Fruit fly (Drosophila melanogaster): ENCODE measurements around the gene CG11975.

The CG11975 gene

DNA sequence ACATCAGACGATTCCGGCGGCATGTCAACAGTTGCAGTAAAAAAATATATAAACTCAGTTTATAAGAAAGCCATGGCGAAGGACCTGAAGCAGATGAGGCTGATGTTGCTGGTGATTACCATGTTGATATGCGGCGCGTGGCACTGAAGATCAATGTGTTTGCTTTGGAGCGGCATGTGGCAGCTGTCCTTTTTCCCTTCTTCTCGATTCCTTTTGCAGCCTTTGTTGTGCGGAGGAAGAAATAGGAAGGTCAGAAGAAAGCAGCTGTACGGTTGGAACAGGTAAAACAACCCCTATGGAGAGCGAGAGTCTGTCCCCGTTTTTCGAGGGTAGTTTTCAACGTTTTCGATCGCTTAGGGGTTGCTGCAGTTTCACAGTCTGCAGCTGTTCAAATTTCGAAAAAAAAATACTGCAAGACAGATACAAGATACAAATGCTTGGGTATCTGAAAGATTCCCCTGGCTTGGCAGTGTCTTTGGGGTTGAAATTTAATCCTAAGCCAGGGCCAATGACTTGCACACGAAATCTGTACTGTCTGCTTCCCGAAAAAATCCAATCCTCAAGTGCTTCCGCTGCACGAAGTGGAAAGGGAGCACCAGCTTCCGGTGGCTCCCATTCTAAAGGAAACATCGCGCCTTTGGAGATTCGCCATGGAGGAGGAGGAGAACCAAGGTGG lies 31.9 kb downstream of the CG11975 start:
- no peak for TF ChIP-seq noc (tag; optimal IDR thresholded peaks at IDR 0.05)

- no peak for TF ChIP-seq noc (tag; optimal IDR thresholded peaks at IDR 0.05)
Measured at dm6 chr3R:9027082-9027481, 34.0 kb downstream of the CG11975 start.

- TF ChIP-seq noc (tag; optimal IDR thresholded peaks at IDR 0.05): no peak
Measured at dm6 chr3R:9028690-9029089, 35.6 kb downstream of the CG11975 start.

DNA sequence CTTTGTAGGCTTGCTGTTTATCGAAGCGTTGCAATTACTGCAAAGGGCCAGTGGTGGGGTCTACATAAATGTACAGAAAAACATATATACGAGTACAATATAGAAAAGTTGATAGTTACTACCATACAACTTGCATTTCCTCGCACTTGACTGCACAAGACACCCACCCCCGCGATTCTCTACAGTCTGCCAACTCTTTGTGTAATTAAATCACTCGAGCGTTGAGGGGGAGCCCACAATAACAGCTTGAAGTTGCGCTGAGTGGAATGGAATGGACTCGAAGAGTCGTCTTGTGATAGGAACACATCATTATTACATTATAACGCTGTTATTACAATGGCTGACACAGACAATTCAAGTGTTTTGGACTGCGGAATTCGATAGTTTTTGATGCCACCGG lies 36.4 kb downstream of the CG11975 start:
- TF ChIP-seq noc (tag; optimal IDR thresholded peaks at IDR 0.05): no peak

dm6 chr3R:9030006-9030749 lies 37.1 kb downstream of the CG11975 start:
- no peak for TF ChIP-seq noc (tag; optimal IDR thresholded peaks at IDR 0.05)

- TF ChIP-seq noc (tag; optimal IDR thresholded peaks at IDR 0.05): no peak
Measured at dm6 chr3R:9030750-9031128, 37.7 kb downstream of the CG11975 start.

DNA sequence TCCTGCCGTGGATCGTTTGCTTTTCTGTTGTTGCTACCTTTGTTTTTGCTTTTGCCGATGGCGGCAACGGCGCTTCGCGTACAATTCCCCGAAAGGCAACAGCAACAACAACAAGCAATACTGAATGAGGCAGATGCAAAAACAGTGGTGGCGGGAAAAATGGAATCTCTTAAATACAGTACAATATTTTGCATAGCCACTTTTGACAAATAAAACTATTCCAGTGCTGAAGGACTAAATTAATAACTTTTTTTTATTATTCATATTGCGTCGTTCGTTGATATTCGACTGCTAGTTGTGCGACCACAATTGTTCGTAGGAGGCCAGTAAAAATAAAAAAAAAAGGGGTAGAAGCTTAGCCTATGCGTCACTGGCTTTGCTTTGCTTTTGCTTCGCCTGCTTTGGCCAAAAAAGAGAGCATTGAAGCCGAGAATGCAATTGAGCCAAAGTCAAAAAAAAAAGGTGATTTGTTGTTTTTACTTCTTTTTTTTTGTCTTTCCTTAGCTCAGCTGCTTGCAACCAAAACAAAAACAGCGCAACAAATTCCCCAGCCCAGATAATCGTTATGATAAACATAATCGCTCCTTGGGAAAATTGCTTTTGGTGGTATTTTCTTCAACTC lies 38.9 kb downstream of the CG11975 start:
- TF ChIP-seq noc (tag; optimal IDR thresholded peaks at IDR 0.05): peak; percentile 85

dm6 chr3R:9033619-9034401 lies 40.8 kb downstream of the CG11975 start:
- peak; percentile 93 for TF ChIP-seq noc (tag; optimal IDR thresholded peaks at IDR 0.05)

DNA sequence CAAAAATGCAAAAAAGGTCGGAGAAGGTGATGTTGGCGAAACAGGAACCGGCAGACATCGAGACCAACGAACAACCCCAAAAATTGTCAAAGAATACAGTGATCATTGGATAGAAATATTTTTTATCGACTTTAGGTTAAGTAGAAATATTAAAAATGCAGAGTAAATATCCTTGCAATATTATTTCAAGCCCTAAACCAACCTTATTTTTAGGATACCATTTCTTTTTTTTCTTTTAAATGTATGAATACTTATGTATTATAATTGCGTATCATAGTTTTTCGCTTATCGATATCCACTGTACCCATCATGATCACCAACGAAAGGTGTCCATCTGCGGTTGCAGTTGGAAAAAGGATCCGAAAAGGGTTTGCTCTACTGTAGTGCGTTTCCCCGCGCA lies 42.2 kb downstream of the CG11975 start:
- TF ChIP-seq noc (tag; optimal IDR thresholded peaks at IDR 0.05): no peak

- no peak for TF ChIP-seq noc (tag; optimal IDR thresholded peaks at IDR 0.05)
Measured at dm6 chr3R:9037946-9038345, 44.9 kb downstream of the CG11975 start.

DNA sequence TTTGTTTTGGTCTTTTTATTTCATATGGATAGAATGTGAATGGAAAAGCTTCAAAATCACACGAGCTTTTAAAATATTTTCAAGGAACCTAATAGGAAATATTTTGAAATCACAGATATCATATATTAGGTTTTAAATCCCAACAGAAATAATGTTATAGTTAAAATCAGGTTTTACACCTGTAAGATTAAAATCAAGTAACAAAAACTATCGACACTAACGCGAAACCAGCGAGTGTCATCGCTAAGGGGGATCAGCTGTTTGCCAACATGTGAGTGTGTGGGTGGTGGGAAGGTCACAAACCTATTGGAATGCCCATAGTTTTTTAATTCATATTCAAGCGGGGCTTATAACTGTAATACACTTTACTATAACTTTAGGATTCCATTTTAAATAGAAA lies 45.6 kb downstream of the CG11975 start, which contains the start of gene hyx:
hyx (plus strand) TSS at position 109 of the 400 bp plus-strand sequence.
- no peak for TF ChIP-seq noc (tag; optimal IDR thresholded peaks at IDR 0.05)

DNA sequence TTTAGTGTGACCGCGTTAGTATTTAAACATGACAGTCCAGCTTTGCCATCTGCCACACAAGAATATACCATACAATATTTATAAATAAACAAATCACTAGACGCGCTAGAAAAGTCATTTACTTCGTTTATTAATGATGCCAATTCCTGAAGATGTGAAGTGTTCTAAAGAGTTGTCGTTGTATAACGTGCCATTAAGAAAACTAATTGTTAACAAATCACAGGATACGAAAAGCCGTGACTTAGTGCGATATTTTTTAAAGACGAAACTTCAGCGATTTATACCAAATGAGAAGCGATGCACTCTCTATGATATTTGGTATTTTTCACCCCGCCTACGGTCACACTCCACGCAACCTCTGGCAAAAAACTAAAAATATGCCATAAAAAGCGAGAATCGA lies 46.4 kb downstream of the CG11975 start, which contains the start of gene neur:
neur (minus strand) TSS at position 24 of the 400 bp plus-strand sequence.
- no peak for TF ChIP-seq noc (tag; optimal IDR thresholded peaks at IDR 0.05)

DNA sequence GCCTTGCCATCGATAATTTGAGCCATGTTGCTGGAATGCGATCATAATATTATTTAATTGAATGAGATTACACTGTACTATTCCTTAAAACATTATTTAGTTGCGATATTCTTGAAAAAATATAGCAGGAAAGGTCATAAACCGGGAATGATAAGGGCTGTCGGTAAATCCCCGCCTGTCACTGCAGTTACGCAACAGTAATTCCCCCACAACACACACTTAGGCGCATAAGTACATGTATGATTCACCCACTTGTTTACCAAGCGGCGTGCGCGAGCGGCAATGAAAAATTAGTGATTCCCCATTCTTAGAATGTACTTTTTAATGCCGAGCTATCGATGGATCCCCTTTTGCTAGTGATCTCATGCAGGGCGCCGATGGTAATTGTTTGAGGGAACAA lies 50.6 kb downstream of the CG11975 start:
- no peak for TF ChIP-seq noc (tag; optimal IDR thresholded peaks at IDR 0.05)

Data from whole organism, larva.